Worm (Caenorhabditis elegans): ENCODE data around the gene Y41D4A.1.

DNA sequence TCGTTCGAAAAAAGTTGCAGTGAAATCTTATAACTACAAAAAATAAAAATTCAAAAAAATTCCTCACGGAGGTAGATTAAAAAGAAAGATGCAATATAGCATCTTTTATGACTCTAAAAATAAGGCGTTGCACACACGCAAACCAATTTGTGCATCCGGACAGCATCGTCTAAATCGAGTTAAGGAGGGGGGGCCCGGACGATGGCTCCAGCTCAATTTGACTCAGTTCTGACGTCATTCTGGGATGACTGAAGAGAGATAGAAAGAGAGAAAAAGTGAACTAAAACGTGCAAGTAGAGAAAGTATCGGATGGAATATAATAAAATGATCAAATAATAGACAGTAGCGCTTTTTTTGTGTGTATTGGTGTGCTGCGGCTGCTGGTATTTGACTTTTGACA is 6.0 kb upstream of the Y41D4A.1 start:
- TF ChIP-seq syd-9 (tag; optimal IDR thresholded peaks at IDR 0.05), result no peak
- no peak for TF ChIP-seq nhr-232 (tag; optimal IDR thresholded peaks at IDR 0.05)
- TF ChIP-seq C08G9.2 (tag; optimal IDR thresholded peaks at IDR 0.05), result no peak
- TF ChIP-seq fkh-10 (GFP tag; optimal IDR thresholded peaks at IDR 0.05), result no peak
- TF ChIP-seq K02D7.2 (tag; optimal IDR thresholded peaks at IDR 0.05), result no peak
- TF ChIP-seq F13H6.1 (tag; optimal IDR thresholded peaks at IDR 0.05), result no peak
- no peak for TF ChIP-seq pat-9 (tag; optimal IDR thresholded peaks at IDR 0.05)
- no peak for TF ChIP-seq sdc-2 (tag; optimal IDR thresholded peaks at IDR 0.05)
- TF ChIP-seq ttx-3 (tag; optimal IDR thresholded peaks at IDR 0.05), result no peak
- no peak for TF ChIP-seq mec-3 (tag; optimal IDR thresholded peaks at IDR 0.05; ENCODE audit: borderline replicate concordance)
- no peak for TF ChIP-seq npax-4 (tag; optimal IDR thresholded peaks at IDR 0.05)
- TF ChIP-seq K09A11.1 (tag; optimal IDR thresholded peaks at IDR 0.05; ENCODE audit: insufficient read depth), result no peak
- no peak for TF ChIP-seq ref-2 (tag; optimal IDR thresholded peaks at IDR 0.05)

Data from whole organism, late embryonic.